Worm (Caenorhabditis elegans): Measurements from ENCODE around the gene ugt-57.

Gene ugt-57

DNA sequence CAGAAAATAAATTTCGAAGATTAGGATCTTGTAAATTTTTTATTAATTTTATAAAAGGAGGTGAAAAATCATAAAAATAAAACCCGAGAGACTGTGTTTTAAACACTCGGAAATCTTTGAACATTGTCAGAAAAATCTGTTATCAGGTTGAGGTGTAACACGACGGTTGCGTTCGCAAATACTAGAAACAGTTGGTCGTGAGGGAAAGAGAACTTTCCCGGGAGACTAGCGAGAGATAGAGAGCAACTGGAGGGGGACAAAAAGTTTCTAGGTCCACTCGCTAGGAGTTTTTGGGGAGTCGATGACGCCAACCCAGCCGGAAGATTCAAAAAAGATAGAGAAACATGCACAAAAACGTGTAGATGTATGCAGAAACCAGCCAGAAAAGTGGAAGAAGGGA is 29.2 kb upstream of the ugt-57 start:
- no peak for TF ChIP-seq ham-2 (GFP tag; optimal IDR thresholded peaks at IDR 0.05)
- no peak for TF ChIP-seq nhr-76 (tag; optimal IDR thresholded peaks at IDR 0.05)
- TF ChIP-seq nhr-2 (tag; optimal IDR thresholded peaks at IDR 0.05) = no peak
- no peak for TF ChIP-seq pha-4 (tag; optimal IDR thresholded peaks at IDR 0.05)
- TF ChIP-seq unc-39 (tag; optimal IDR thresholded peaks at IDR 0.05) = no peak
- TF ChIP-seq tbx-8 (GFP tag; optimal IDR thresholded peaks at IDR 0.05) = no peak
- TF ChIP-seq cnd-1 (tag; optimal IDR thresholded peaks at IDR 0.05) = no peak
- peak; percentile 94 for TF ChIP-seq hlh-1 (tag; optimal IDR thresholded peaks at IDR 0.05)
- no peak for TF ChIP-seq nhr-237 (tag; optimal IDR thresholded peaks at IDR 0.05)

DNA sequence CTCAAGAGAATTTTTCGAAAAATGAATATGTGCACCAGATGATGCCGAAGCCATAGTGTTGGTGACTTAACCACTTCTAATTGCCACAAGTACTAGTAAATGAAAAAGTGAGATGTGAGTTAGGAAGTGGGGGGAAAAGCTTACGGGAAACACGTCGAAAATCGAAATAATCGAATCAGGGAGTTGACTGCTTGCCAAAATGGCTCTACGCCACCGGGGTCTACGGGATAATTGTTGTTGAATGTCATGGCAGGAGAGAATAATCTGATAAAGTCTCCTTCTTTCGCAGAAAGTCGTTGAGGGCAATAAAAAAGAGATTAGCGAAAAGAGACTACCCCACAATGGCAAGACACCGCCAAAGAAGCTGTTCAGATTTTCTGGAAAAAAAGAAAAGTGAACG is 27.7 kb upstream of the ugt-57 start:
- TF ChIP-seq M03D4.4 (tag; optimal IDR thresholded peaks at IDR 0.05) = no peak
- peak; percentile 87 for TF ChIP-seq ces-1 (GFP tag; optimal IDR thresholded peaks at IDR 0.05)
- TF ChIP-seq mab-5 (tag; optimal IDR thresholded peaks at IDR 0.05) = no peak
- no peak for TF ChIP-seq lsy-2 (tag; optimal IDR thresholded peaks at IDR 0.05)
- no peak for TF ChIP-seq bed-3 (GFP tag; optimal IDR thresholded peaks at IDR 0.05)
- TF ChIP-seq pha-4 (tag; optimal IDR thresholded peaks at IDR 0.05) = no peak

DNA sequence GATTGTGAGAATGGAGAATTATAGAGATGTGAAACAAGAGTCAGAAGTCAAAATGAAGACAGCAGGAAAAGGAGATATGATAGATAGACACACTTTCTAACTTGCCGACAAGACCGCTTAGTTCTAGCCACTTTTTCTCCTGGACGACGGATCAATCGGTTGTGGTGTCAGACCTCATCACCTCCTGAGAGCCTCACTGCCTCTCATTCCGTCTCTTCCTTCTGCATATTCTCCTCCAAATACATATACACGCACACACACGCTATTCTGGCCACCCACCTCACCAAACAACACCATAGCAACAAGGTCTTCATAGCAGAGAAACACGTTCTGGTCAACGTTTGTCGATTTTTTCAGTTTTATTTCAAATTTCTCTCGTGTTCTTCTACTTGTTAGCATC is 24.5 kb upstream of the ugt-57 start, which contains the start of gene F01E11.3:
Gene F01E11.3 (plus strand): TSS at position 301 of the 400 bp plus-strand sequence.
- no peak for TF ChIP-seq unc-39 (tag; optimal IDR thresholded peaks at IDR 0.05)
- TF ChIP-seq lin-32 (GFP tag; optimal IDR thresholded peaks at IDR 0.05) = no peak
- TF ChIP-seq unc-62 (GFP tag; optimal IDR thresholded peaks at IDR 0.05) = no peak
- TF ChIP-seq M03D4.4 (tag; optimal IDR thresholded peaks at IDR 0.05) = no peak
- TF ChIP-seq blmp-1 (tag; optimal IDR thresholded peaks at IDR 0.05) = no peak
- TF ChIP-seq ztf-11 (tag; optimal IDR thresholded peaks at IDR 0.05) = no peak

DNA sequence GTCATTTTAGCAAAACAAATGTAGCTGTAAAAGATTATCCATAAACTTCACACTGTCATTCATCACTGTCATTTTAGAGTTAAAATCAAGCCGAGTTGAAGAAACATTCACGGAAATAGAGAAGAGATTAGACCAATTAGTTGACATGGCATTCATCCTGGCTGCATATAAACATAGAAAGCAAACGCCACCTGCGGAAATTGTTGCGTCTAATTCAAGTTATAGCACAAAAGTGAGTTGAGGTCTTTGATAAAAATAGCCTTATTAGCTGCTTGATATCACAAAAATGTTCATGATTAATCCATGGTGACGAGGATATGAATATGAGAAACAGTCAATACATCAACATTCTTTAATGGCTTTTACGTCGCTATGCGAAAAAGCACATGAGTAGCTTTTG is 23.0 kb upstream of the ugt-57 start:
- TF ChIP-seq ces-1 (GFP tag; optimal IDR thresholded peaks at IDR 0.05) (no peak), lsy-2 (tag; optimal IDR thresholded peaks at IDR 0.05) (no peak), pha-4 (tag; optimal IDR thresholded peaks at IDR 0.05) (no peak), unc-39 (tag; optimal IDR thresholded peaks at IDR 0.05) (no peak), lin-32 (GFP tag; optimal IDR thresholded peaks at IDR 0.05) (no peak), ham-2 (GFP tag; optimal IDR thresholded peaks at IDR 0.05) (no peak), ceh-43 (GFP tag; optimal IDR thresholded peaks at IDR 0.05) (no peak), mep-1 (tag; optimal IDR thresholded peaks at IDR 0.05) (no peak), ceh-39 (tag; optimal IDR thresholded peaks at IDR 0.05) (no peak), nhr-76 (tag; optimal IDR thresholded peaks at IDR 0.05) (no peak), sptf-1 (tag; optimal IDR thresholded peaks at IDR 0.05) (no peak), nhr-12 (tag; optimal IDR thresholded peaks at IDR 0.05) (no peak)

DNA sequence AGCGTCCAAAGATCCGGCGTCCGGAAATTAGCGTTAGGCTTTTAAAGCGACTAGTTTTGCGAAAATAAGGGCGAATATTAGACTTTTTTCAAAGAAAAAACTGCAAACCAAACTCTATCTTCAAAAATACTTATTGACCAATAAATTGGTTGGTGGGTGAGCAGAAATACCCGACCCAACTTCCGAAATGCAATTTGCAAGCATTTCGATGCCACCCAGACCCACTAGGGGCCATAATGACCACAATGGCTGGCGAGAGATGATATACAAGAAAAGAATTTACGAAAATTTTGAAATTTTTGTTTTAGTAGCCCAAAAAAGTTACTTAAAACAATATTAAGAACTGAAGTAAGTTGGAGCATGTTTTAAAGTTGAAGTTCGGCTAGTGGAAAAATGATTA is 21.4 kb upstream of the ugt-57 start:
- TF ChIP-seq lsy-2 (tag; optimal IDR thresholded peaks at IDR 0.05) (no peak), ces-1 (GFP tag; optimal IDR thresholded peaks at IDR 0.05) (peak; percentile 84)

DNA sequence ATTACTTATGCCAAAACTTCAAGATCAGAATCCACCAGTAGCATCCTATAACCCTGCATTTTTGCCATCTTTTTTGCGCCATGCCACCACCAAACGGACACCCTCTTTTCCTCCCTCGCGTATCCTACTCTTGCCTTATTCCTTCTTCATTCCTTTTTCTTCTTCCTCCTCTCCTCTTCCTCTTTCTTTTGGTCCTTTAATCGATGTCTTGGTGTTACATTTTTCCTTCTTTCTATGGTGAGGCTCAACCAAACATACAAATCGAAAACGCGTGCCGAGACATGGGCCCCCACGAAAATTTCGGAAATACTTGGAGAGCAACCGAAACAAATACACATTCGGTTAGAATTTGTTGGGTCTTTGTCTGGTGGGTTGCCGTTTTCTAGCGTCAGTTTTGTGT is 20.2 kb upstream of the ugt-57 start:
- TF ChIP-seq nhr-237 (tag; optimal IDR thresholded peaks at IDR 0.05) (no peak), cnd-1 (tag; optimal IDR thresholded peaks at IDR 0.05) (no peak), nhr-12 (tag; optimal IDR thresholded peaks at IDR 0.05) (no peak), mls-2 (tag; optimal IDR thresholded peaks at IDR 0.05) (peak; percentile 23), blmp-1 (tag; optimal IDR thresholded peaks at IDR 0.05) (no peak), tbx-8 (GFP tag; optimal IDR thresholded peaks at IDR 0.05) (no peak), ces-1 (GFP tag; optimal IDR thresholded peaks at IDR 0.05) (peak; percentile 42), mep-1 (tag; optimal IDR thresholded peaks at IDR 0.05) (no peak)

DNA sequence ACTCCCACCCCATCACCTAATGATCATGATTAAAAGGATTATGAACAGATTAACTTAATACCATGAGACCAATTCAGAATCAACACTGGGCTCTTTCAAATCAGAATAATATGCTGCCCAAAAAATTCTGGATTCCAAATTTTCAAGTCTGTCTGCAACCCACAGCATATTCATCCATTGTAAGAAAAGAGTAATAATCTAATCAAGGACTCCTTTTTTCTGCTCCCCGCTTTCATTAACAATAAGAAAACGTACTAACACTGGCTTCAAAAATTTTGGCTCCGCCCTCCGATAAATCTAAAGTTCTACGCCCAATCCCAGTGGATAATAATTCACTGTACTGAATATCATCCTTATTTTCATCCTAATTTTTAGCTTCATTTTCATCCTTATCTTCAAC is 3.3 kb upstream of the ugt-57 start:
- TF ChIP-seq nhr-12 (tag; optimal IDR thresholded peaks at IDR 0.05) = no peak
- no peak for TF ChIP-seq hlh-1 (tag; optimal IDR thresholded peaks at IDR 0.05)
- TF ChIP-seq drap-1 (GFP tag; optimal IDR thresholded peaks at IDR 0.05) = no peak
- no peak for TF ChIP-seq unc-120 (tag; optimal IDR thresholded peaks at IDR 0.05; ENCODE audit: poor library complexity, severe bottlenecking)
- TF ChIP-seq mep-1 (tag; optimal IDR thresholded peaks at IDR 0.05) = no peak
- no peak for TF ChIP-seq zip-8 (tag; optimal IDR thresholded peaks at IDR 0.05)
- no peak for TF ChIP-seq unc-39 (tag; optimal IDR thresholded peaks at IDR 0.05)

Data from whole organism, mixed stage, embryonic.